Worm (Caenorhabditis elegans): ENCODE data around the gene T24H10.1.

T24H10.1 gene

ce11 chrII:9099017-9099416 lies at the start of gene T24H10.1:
Gene T24H10.1 (plus strand): TSS chrII:9099371.
- TF ChIP-seq him-1 (tag; optimal IDR thresholded peaks at IDR 0.05) = peak; percentile 45
- peak; percentile 36 for TF ChIP-seq W03F9.2 (tag; optimal IDR thresholded peaks at IDR 0.05)
- TF ChIP-seq dao-5 (tag; optimal IDR thresholded peaks at IDR 0.05) = no peak

- no peak for TF ChIP-seq dao-5 (tag; optimal IDR thresholded peaks at IDR 0.05)
Observed at ce11 chrII:9053564-9053963, 45.6 kb upstream of the T24H10.1 start, which contains the start of gene T24B8.7. Gene T24B8.7 (minus strand): TSS chrII:9053664.

ce11 chrII:9054604-9055003 lies 44.6 kb upstream of the T24H10.1 start, which contains the start of gene chmp-7:
Gene chmp-7 (plus strand): TSS chrII:9054972.
- peak; percentile 62 for TF ChIP-seq him-1 (tag; optimal IDR thresholded peaks at IDR 0.05)
- no peak for TF ChIP-seq dao-5 (tag; optimal IDR thresholded peaks at IDR 0.05)
- no peak for TF ChIP-seq W03F9.2 (tag; optimal IDR thresholded peaks at IDR 0.05)

DNA sequence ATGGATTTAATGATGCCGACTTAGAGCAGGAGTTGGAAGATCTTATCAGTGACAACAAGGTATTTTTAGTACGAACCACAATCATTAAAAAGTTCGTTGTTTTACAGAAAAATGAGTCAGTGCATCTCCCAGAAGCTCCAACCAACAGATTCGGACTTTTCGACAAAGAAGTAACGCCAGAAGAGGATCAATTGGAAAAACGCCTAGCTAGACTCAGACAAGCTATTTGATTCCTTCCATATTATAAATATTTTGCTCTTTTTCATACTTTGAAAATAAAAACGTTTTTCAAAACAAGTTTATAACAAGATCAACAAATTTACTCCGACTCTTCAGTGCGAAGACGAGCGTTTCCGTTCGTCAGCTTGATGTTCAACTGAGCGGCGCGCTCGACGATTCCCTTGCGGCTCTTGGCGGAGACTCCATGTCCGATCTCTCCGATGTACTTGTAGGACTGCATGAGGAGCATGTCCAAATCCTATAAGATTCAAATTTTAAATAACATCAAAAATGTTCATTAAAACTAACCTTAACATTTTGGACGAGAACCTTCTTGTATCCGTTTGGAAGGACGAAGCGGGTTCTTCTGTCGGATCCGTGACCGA lies 42.9 kb upstream of the T24H10.1 start:
- no peak for TF ChIP-seq him-1 (tag; optimal IDR thresholded peaks at IDR 0.05)
- TF ChIP-seq dao-5 (tag; optimal IDR thresholded peaks at IDR 0.05) = peak; percentile 51

DNA sequence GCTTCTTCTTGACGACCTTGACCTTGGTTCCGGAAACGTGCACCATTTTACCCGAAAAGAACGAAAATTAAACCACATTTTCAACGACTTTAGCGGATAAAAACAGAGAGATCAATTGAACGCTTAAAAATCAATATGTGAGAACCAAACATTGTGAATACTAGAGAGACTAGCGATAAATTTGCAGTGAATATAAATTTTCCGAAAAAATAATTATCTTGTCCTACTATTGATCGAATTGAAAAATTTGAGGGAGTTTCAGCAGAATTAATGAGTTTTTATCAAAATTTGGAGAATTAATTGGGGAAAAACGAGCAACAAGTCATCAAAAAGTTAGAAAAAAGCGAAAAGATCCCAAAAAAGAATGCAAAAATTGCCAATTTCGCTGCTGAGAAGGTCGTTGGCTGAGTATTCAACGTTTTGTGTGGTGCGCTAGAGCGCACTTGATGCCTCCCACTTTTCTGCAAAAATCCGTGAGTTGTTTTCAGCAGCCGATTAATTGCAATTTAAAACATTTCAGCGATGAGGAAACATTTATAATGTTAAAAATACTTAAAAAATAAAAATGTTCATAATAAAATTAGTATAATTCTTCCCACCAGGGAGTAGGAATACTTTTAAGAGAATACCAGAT lies 42.0 kb upstream of the T24H10.1 start, which contains the start of gene rpl-32:
TSS of gene rpl-32 (minus strand) at position 51 of the 634 bp plus-strand sequence.
- peak; percentile 41 for TF ChIP-seq him-1 (tag; optimal IDR thresholded peaks at IDR 0.05)
- peak; percentile 90 for TF ChIP-seq W03F9.2 (tag; optimal IDR thresholded peaks at IDR 0.05)
- TF ChIP-seq dao-5 (tag; optimal IDR thresholded peaks at IDR 0.05) = no peak

ce11 chrII:9059010-9059409 lies 40.2 kb upstream of the T24H10.1 start:
- TF ChIP-seq him-1 (tag; optimal IDR thresholded peaks at IDR 0.05) (no peak), dao-5 (tag; optimal IDR thresholded peaks at IDR 0.05) (no peak), W03F9.2 (tag; optimal IDR thresholded peaks at IDR 0.05) (no peak)

DNA sequence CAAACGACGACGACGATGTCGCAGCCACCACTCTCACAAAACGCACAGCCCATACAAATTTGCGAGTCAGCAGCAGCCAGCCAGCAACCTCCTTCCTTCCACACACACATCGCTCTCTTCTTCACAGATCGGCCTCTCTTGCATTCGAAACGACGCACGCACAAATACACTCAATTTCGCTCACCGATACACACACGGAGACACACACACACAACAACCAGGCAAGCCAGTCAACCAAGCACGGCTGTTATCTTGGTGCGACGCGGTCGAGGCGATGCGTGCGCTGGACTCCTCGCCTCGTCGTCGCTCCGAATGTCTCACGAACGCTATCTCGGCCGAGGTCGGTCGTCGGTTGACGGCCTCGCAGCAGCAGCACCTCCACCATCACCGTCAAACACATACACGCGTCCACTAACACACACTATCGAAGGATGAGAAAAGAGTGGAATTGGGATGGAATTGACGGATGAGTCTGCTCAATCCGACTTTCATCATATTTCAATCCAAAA lies 38.8 kb upstream of the T24H10.1 start:
- TF ChIP-seq him-1 (tag; optimal IDR thresholded peaks at IDR 0.05) = peak; percentile 88
- TF ChIP-seq dao-5 (tag; optimal IDR thresholded peaks at IDR 0.05) = peak; percentile 9
- TF ChIP-seq W03F9.2 (tag; optimal IDR thresholded peaks at IDR 0.05) = peak; percentile 9

DNA sequence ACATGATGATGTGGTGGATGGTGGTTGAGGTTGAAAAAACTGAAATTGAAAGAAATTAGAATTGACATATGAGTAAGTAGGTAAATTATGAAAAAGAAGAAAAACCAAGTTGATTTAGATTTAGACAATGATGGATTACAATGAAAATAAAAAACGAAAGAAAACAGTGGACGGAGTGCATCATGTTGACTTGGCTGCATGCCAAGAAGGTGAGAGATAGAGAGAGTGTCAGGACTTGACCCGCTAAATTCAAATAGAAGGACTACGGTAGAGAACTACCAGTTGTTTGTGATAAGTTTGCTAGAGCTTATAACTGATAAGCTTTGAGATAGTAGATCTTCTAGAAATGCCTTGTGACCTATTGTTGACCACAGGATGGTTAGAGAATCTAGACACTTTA lies 38.1 kb upstream of the T24H10.1 start, which contains the start of gene T24B8.3:
TSS of gene T24B8.3 (minus strand) at position 39 of the 400 bp plus-strand sequence.
- no peak for TF ChIP-seq W03F9.2 (tag; optimal IDR thresholded peaks at IDR 0.05)
- no peak for TF ChIP-seq dao-5 (tag; optimal IDR thresholded peaks at IDR 0.05)
- TF ChIP-seq him-1 (tag; optimal IDR thresholded peaks at IDR 0.05) = no peak

DNA sequence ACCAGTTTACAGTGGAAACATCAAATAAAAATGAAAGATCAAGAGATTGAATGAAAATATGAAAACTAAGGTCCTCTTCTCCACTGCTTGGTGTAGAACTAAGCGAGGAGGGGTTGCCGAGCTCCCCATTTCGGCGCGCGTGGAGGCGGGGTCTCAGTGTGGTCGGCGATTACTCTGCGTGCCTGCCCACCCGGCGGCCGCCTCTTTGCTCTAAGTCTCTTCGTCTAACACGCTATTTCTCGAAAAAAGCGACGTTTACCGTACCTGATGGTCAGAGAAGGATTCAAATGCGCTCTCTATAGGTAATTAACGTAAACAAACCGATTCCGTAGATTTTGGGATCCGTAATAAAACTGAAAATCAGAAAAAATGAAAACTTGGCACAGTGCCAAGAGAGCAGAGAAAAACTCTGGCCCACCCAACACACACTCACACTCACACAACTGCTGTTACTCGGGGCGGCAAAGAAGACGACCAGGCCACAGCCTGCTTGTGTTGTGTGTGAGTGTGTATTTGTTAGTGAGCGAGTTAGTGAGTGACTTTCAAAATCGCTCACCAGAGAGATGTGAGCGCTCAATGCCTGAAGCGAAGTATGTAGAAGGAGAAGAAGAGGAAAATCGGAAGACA lies 37.5 kb upstream of the T24H10.1 start:
- TF ChIP-seq dao-5 (tag; optimal IDR thresholded peaks at IDR 0.05) (peak; percentile 18), him-1 (tag; optimal IDR thresholded peaks at IDR 0.05) (peak; percentile 31), W03F9.2 (tag; optimal IDR thresholded peaks at IDR 0.05) (no peak)

DNA sequence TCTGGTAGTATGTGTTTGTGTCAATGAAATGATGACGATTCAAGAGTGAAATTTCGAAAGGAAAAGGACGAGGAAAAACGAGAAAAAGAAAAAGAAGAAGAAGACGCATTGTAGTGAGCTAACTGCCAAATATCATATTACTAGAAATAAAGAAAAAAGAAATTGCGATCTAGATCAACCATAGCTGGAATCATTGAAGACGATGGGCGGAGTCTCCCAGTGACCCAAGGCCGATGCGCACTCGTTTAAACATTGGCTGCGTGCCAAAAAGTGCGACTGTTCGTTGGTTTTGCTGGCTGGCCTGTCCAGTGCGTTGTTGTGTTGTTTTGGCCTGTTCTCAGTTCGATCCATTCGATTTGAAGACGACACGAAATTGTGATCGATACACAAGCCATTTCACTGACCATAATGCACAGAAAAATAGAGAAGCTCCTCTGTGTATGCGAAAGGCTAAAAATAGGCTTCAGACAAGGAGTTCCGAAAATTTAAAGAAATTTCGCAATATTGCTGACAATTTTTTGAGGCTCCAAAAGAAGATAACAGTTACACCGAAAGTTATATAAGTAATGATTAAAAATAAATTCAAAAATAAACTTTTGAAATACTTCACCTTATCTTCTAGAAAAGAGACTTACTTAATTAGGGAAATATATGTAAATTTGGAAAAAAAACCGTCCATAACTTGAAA lies 36.8 kb upstream of the T24H10.1 start:
- TF ChIP-seq dao-5 (tag; optimal IDR thresholded peaks at IDR 0.05) = no peak
- TF ChIP-seq W03F9.2 (tag; optimal IDR thresholded peaks at IDR 0.05) = no peak
- no peak for TF ChIP-seq him-1 (tag; optimal IDR thresholded peaks at IDR 0.05)

DNA sequence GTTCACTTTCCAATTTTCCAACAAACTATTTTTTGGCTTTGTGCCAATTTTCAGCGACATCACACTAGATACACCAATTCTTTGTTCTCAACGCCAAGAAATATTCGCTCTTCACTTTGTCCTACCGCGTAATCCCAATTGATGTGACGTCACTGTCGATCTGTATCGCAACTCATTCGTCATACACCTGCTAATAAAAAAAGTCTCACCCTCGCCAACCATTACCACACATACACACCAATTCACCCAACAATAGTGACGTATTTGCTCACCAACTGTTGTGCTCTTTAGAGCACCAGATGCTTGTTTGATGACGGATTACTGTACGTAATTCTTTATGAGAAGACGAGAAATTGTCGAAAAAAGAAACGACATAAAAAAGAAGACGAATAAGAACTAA lies 35.8 kb upstream of the T24H10.1 start:
- TF ChIP-seq W03F9.2 (tag; optimal IDR thresholded peaks at IDR 0.05) (no peak), him-1 (tag; optimal IDR thresholded peaks at IDR 0.05) (no peak), dao-5 (tag; optimal IDR thresholded peaks at IDR 0.05) (no peak)

- TF ChIP-seq dao-5 (tag; optimal IDR thresholded peaks at IDR 0.05) (no peak), him-1 (tag; optimal IDR thresholded peaks at IDR 0.05) (no peak), W03F9.2 (tag; optimal IDR thresholded peaks at IDR 0.05) (no peak)
Observed at ce11 chrII:9064437-9064836, 34.7 kb upstream of the T24H10.1 start.

DNA sequence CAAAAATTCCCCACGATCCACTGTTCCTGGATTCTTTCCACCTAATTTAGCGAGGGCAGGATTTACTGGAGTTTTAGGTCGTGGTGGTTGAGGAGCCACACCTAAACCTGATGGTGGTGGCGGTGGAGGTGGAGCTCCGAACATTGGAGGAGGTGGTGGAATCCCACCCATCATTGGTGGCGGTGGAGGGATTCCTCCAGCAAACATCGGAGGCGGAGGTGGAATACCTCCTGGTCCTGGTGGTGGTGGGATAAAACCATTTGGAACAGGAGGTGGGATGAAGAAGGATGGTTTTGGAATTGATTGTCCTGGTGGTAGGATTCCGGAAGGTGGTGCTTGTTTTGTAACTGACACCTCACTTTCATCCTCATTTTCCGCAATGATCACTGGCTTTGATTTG lies 29.3 kb upstream of the T24H10.1 start:
- no peak for TF ChIP-seq dao-5 (tag; optimal IDR thresholded peaks at IDR 0.05)
- TF ChIP-seq him-1 (tag; optimal IDR thresholded peaks at IDR 0.05) = no peak
- no peak for TF ChIP-seq W03F9.2 (tag; optimal IDR thresholded peaks at IDR 0.05)

Data from whole organism, L4/young adult.